Worm (Caenorhabditis elegans) whole organism, L3 larva: ENCODE data around the gene H04M03.12.

ENCODE experiments used
- R02D3.7 ChIP-seq: fragments of 150-350 bp; optimal IDR thresholded peaks from 2 replicates; lab custom pipeline; 2014; ENCODE audit warnings: missing biosample characterization, missing genetic modification characterization
- aly-2 ChIP-seq: fragments of 150-350 bp; optimal IDR thresholded peaks from 2 replicates; lab custom pipeline; 2014; ENCODE audit warnings: missing biosample characterization, missing genetic modification characterization
- ama-1 ChIP-seq: fragments of 150-350 bp; optimal IDR thresholded peaks from 2 replicates; lab custom pipeline; 2018
- ceh-16 ChIP-seq: sonication (generic microtip); optimal IDR thresholded peaks from 2 replicates; lab custom pipeline; 2017; ENCODE audit warnings: missing biosample characterization, missing genetic modification characterization
- ceh-28 ChIP-seq: fragments of 150-350 bp; optimal IDR thresholded peaks from 2 replicates; lab custom pipeline; 2014; ENCODE audit warnings: missing biosample characterization, missing genetic modification reagents, missing genetic modification characterization
- ceh-82 ChIP-seq: fragments of 150-350 bp; optimal IDR thresholded peaks from 2 replicates; lab custom pipeline; 2014; ENCODE audit warnings: missing biosample characterization, missing genetic modification characterization
- ceh-9 ChIP-seq: sonication (generic microtip); optimal IDR thresholded peaks from 2 replicates; lab custom pipeline; 2018; ENCODE audit warnings: missing biosample characterization, missing genetic modification characterization
- daf-12 ChIP-seq: fragments of 150-350 bp; optimal IDR thresholded peaks from 2 replicates; lab custom pipeline; 2014; ENCODE audit warnings: missing biosample characterization, missing genetic modification reagents, missing genetic modification characterization
- egl-27 ChIP-seq: sonication (generic microtip); optimal IDR thresholded peaks from 4 replicates; lab custom pipeline; 2017; ENCODE audit warnings: missing biosample characterization, missing genetic modification reagents, missing genetic modification characterization
- egl-5 ChIP-seq: fragments of 150-350 bp; optimal IDR thresholded peaks from 2 replicates; lab custom pipeline; 2017; ENCODE audit warnings: missing biosample characterization, missing genetic modification reagents, missing genetic modification characterization, inconsistent platforms
- elt-1 ChIP-seq: fragments of 150-350 bp; optimal IDR thresholded peaks from 2 replicates; lab custom pipeline; 2014; ENCODE audit warnings: missing biosample characterization, missing genetic modification characterization
- elt-2 ChIP-seq: sonication (generic microtip); optimal IDR thresholded peaks from 2 replicates; lab custom pipeline; 2016; ENCODE audit warnings: missing genetic modification reagents, mild to moderate bottlenecking, missing genetic modification characterization, missing compliant biosample characterization
- elt-3 ChIP-seq, 3 experiments: fragments of 150-350 bp in 1 of 3; sonication (generic microtip) in 2 of 3; optimal IDR thresholded peaks; 2 replicates in 2 of 3; 4 replicates in 1 of 3; lab custom pipeline; 2014 to 2017; ENCODE audit warnings: missing biosample characterization in 3 of 3, missing genetic modification characterization in 3 of 3
- eor-1 ChIP-seq, 2 experiments: fragments of 150-350 bp; optimal IDR thresholded peaks; 2 replicates each; lab custom pipeline; 2014 to 2018; ENCODE audit warnings: missing biosample characterization in 2 of 2, missing genetic modification characterization in 2 of 2
- fkh-10 ChIP-seq: sonication (generic microtip); optimal IDR thresholded peaks from 2 replicates; lab custom pipeline; 2017; ENCODE audit warnings: missing biosample characterization, missing genetic modification reagents, missing genetic modification characterization
- fkh-2 ChIP-seq: fragments of 150-350 bp; optimal IDR thresholded peaks from 2 replicates; lab custom pipeline; 2014; ENCODE audit warnings: missing biosample characterization, missing genetic modification reagents, missing genetic modification characterization
- fos-1 ChIP-seq: fragments of 150-350 bp; optimal IDR thresholded peaks from 2 replicates; lab custom pipeline; 2014; ENCODE audit warnings: missing biosample characterization, missing genetic modification characterization
- hmg-11 ChIP-seq: sonication (generic microtip); optimal IDR thresholded peaks from 2 replicates; lab custom pipeline; 2016; ENCODE audit warnings: missing genetic modification characterization, missing compliant biosample characterization
- lin-15B ChIP-seq: fragments of 150-350 bp; optimal IDR thresholded peaks from 2 replicates; lab custom pipeline; 2014; ENCODE audit warnings: missing biosample characterization, missing genetic modification characterization
- lin-39 ChIP-seq: fragments of 150-350 bp; optimal IDR thresholded peaks from 2 replicates; lab custom pipeline; 2018; ENCODE audit warnings: missing biosample characterization, missing genetic modification reagents, missing genetic modification characterization
- lsy-12 ChIP-seq: sonication (generic microtip); optimal IDR thresholded peaks from 2 replicates; lab custom pipeline; 2016; ENCODE audit warnings: mild to moderate bottlenecking, missing genetic modification characterization, missing compliant biosample characterization
- mml-1 ChIP-seq: fragments of 150-350 bp; sonication (generic microtip); optimal IDR thresholded peaks from 3 replicates; lab custom pipeline; 2014; ENCODE audit warnings: missing biosample characterization, missing genetic modification characterization
- nfya-1 ChIP-seq: sonication (generic microtip); optimal IDR thresholded peaks from 2 replicates; lab custom pipeline; 2017; ENCODE audit warnings: missing genetic modification characterization, mild to moderate bottlenecking, missing compliant biosample characterization, antibody characterized with exemption, moderate library complexity; ENCODE audit not compliant: insufficient read depth
- nhr-12 ChIP-seq: fragments of 150-350 bp; optimal IDR thresholded peaks from 2 replicates; lab custom pipeline; 2014; ENCODE audit warnings: missing biosample characterization, missing genetic modification characterization
- nhr-23 ChIP-seq: fragments of 150-350 bp; optimal IDR thresholded peaks from 2 replicates; lab custom pipeline; 2014; ENCODE audit warnings: missing biosample characterization, missing genetic modification reagents, missing genetic modification characterization
- nhr-237 ChIP-seq: fragments of 150-350 bp; optimal IDR thresholded peaks from 2 replicates; lab custom pipeline; 2014; ENCODE audit warnings: missing biosample characterization, missing genetic modification characterization
- nhr-25 ChIP-seq: sonication (generic microtip); optimal IDR thresholded peaks from 2 replicates; lab custom pipeline; 2017; ENCODE audit warnings: missing biosample characterization, missing genetic modification characterization
- nhr-43 ChIP-seq: sonication (generic microtip); optimal IDR thresholded peaks from 2 replicates; lab custom pipeline; 2016; ENCODE audit warnings: mild to moderate bottlenecking, missing genetic modification characterization, missing compliant biosample characterization; ENCODE audit not compliant: poor library complexity, severe bottlenecking
- nhr-67 ChIP-seq: fragments of 150-350 bp; optimal IDR thresholded peaks from 2 replicates; lab custom pipeline; 2014; ENCODE audit warnings: missing biosample characterization, missing genetic modification characterization
- nhr-76 ChIP-seq: fragments of 150-350 bp; sonication (generic microtip); optimal IDR thresholded peaks from 5 replicates; lab custom pipeline; 2014; ENCODE audit warnings: missing biosample characterization, missing genetic modification characterization
- nhr-77 ChIP-seq: fragments of 150-350 bp; optimal IDR thresholded peaks from 2 replicates; lab custom pipeline; 2014; ENCODE audit warnings: missing biosample characterization, missing genetic modification characterization
- pqm-1 ChIP-seq: fragments of 150-350 bp; optimal IDR thresholded peaks from 2 replicates; lab custom pipeline; 2017; ENCODE audit warnings: missing biosample characterization, missing genetic modification characterization, inconsistent platforms
- sea-2 ChIP-seq: fragments of 150-350 bp; sonication (generic microtip); optimal IDR thresholded peaks from 4 replicates; lab custom pipeline; 2014; ENCODE audit warnings: missing biosample characterization, missing genetic modification reagents, missing genetic modification characterization
- skn-1 ChIP-seq: fragments of 150-350 bp; optimal IDR thresholded peaks from 2 replicates; lab custom pipeline; 2014; ENCODE audit warnings: missing biosample characterization, missing genetic modification characterization
- snpc-4 ChIP-seq: fragments of 150-350 bp; optimal IDR thresholded peaks from 2 replicates; lab custom pipeline; 2014; ENCODE audit warnings: missing biosample characterization, missing genetic modification characterization
- tbx-2 ChIP-seq: sonication (generic microtip); optimal IDR thresholded peaks from 2 replicates; lab custom pipeline; 2016; ENCODE audit warnings: mild to moderate bottlenecking, missing genetic modification characterization, missing compliant biosample characterization
- unc-39 ChIP-seq: sonication (generic microtip); optimal IDR thresholded peaks from 4 replicates; lab custom pipeline; 2017; ENCODE audit warnings: missing biosample characterization, missing genetic modification characterization
- unc-62 ChIP-seq: fragments of 150-350 bp; sonication (generic microtip); optimal IDR thresholded peaks from 4 replicates; lab custom pipeline; 2014; ENCODE audit warnings: missing biosample characterization, missing genetic modification reagents, missing genetic modification characterization
- zag-1 ChIP-seq: fragments of 150-350 bp; optimal IDR thresholded peaks from 2 replicates; lab custom pipeline; 2014; ENCODE audit warnings: missing biosample characterization, missing genetic modification characterization
- ztf-4 ChIP-seq: fragments of 150-350 bp; optimal IDR thresholded peaks from 2 replicates; lab custom pipeline; 2014; ENCODE audit warnings: missing biosample characterization, missing genetic modification characterization

Gene H04M03.12

DNA sequence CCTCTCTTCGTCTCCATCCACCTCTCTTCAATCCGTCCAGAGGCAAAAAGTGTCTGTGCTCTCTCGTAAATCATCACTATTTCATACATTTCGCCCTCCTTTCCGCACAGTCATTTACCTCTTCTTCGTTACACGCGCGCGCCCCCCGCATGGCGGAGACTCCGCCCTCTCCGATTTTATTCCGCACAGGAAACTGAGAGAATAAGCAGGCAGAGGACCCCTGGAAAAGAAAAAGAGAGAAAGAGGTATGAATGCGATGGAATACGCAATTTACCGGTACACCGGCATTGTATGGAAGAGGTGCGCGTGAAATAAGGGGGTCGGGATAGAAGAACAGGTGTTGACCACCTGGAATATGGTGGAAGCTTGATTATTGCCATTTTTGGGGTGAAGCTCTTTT is 42.4 kb downstream of the H04M03.12 start:
- TF ChIP-seq mml-1 (tag; lab: Kevin White, UChicago) (no peak), nhr-67 (tag; lab: Kevin White, UChicago) (no peak), eor-1 (tag; optimal IDR thresholded peaks at IDR 0.05; lab: Kevin White, UChicago) (no peak), nhr-237 (no peak), egl-27 (no peak), aly-2 (tag; lab: Kevin White, UChicago) (no peak), lin-39 (tag; lab: Kevin White, UChicago) (no peak), ceh-16 (tag; lab: Kevin White, UChicago) (no peak), fos-1 (no peak), nfya-1 (tag; lab: Kevin White, UChicago) (no peak), elt-1 (tag; lab: Kevin White, UChicago) (no peak), nhr-12 (tag; lab: Kevin White, UChicago) (no peak), fkh-2 (tag; lab: Kevin White, UChicago) (no peak), elt-2 (tag; lab: Kevin White, UChicago) (no peak), nhr-77 (tag; lab: Kevin White, UChicago) (no peak), ceh-9 (tag; lab: Kevin White, UChicago) (no peak), sea-2 (GFP tag; lab: Kevin White, UChicago) (no peak), ama-1 (no peak)

DNA sequence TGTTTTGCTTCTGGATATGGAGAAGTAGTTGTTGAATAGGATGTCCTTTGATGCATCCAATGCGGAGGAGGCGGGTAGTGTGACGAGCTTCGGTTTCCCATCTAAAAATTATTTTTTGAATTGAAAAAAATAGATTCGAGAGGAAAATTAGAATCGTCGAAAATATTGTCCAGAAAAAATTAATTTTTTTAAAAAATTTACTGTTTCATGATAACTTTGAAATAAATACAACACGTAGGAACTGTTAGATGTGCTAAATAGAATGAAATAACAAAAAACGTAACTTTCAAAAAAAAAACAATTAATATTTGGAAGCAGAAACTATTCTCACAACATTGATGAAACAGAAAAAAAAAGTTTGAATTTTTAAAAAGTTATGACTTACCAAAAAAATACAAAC is 43.3 kb downstream of the H04M03.12 start, which contains the start of gene C06E7.4:
C06E7.4 (minus strand) TSS at position 101 of the 400 bp plus-strand sequence.
- TF ChIP-seq sea-2 (GFP tag; lab: Kevin White, UChicago) = no peak
- no peak for TF ChIP-seq ceh-28
- TF ChIP-seq lin-15B (tag; lab: Kevin White, UChicago) = no peak
- no peak for TF ChIP-seq daf-12 (tag; lab: Kevin White, UChicago)
- TF ChIP-seq pqm-1 (tag; lab: Kevin White, UChicago) = no peak
- TF ChIP-seq nhr-25 (tag; lab: Kevin White, UChicago) = no peak
- no peak for TF ChIP-seq unc-62 (GFP tag; lab: Kevin White, UChicago)
- no peak for TF ChIP-seq aly-2 (tag; lab: Kevin White, UChicago)
- no peak for TF ChIP-seq ceh-82 (tag; lab: Kevin White, UChicago)
- TF ChIP-seq skn-1 (tag; lab: Kevin White, UChicago) = no peak
- TF ChIP-seq zag-1 (tag; lab: Kevin White, UChicago) = no peak
- no peak for TF ChIP-seq snpc-4 (tag; lab: Kevin White, UChicago)
- no peak for TF ChIP-seq nhr-67 (tag; lab: Kevin White, UChicago)
- TF ChIP-seq, all 47 proteins: peak for 0

DNA sequence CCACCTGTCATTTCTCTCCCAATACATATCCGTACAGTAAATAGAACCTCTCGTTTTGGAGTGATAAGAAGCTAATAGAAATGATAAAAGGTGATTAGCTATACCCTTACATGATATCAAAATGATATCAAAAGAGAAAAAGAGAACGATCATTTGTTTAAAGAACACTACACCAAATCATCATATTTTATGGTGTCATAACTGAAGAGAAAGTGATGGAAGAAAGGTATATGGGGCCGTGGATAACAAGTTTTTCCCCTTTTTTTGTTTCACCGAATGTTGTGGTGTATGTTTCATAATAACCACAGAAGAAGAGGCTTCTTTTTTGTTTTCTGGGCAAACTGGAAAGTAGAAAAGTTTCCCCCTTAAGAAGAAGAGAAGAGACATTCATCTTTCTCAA is 44.9 kb downstream of the H04M03.12 start:
- TF ChIP-seq nhr-76 (tag; lab: Kevin White, UChicago) = no peak
- peak; percentile 72 for TF ChIP-seq nhr-23 (tag; lab: Kevin White, UChicago)
- TF ChIP-seq ceh-28 = no peak
- TF ChIP-seq lin-39 (tag; lab: Kevin White, UChicago) = no peak
- TF ChIP-seq unc-39 = no peak
- TF ChIP-seq fkh-2 (tag; lab: Kevin White, UChicago) = no peak
- TF ChIP-seq nhr-25 (tag; lab: Kevin White, UChicago) = no peak
- no peak for TF ChIP-seq tbx-2 (tag; lab: Kevin White, UChicago)
- no peak for TF ChIP-seq egl-27
- TF ChIP-seq hmg-11 (tag; lab: Kevin White, UChicago) = no peak
- no peak for TF ChIP-seq lin-15B (tag; lab: Kevin White, UChicago)
- TF ChIP-seq nhr-43 = peak; percentile 41
- TF ChIP-seq sea-2 (GFP tag; lab: Kevin White, UChicago) = no peak
- peak in 1 of 3 experiments; percentile 78 for TF ChIP-seq elt-3 (tag; optimal IDR thresholded peaks at IDR 0.05; lab: Kevin White, UChicago)
- TF ChIP-seq, all 47 proteins: peak for 3

DNA sequence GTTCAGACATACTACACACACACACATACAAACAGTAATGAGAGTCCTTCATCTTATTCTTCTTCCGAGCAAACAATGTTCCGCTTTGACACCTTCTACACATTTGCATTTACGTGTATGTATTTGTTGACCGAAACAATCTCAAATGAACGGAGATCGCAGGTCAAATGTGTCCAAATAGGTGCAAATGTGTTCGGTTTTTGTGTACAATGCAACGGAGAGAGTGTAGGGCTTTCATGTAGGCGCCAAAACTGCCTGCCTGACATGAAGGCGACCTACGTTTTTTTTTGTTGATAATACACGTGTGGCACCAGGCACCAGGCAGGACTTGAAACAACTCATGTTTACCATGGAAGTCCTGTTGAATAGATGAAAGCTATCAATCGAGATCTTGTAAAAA is 46.2 kb downstream of the H04M03.12 start:
- no peak for TF ChIP-seq nhr-237
- no peak for TF ChIP-seq lsy-12
- TF ChIP-seq pqm-1 (tag; lab: Kevin White, UChicago) = no peak
- no peak for TF ChIP-seq tbx-2 (tag; lab: Kevin White, UChicago)
- no peak for TF ChIP-seq fkh-10 (GFP tag; lab: Kevin White, UChicago)
- no peak for TF ChIP-seq ztf-4
- TF ChIP-seq nhr-76 (tag; lab: Kevin White, UChicago) = no peak
- no peak for TF ChIP-seq snpc-4 (tag; lab: Kevin White, UChicago)
- no peak for TF ChIP-seq skn-1 (tag; lab: Kevin White, UChicago)
- TF ChIP-seq ceh-28 = no peak
- TF ChIP-seq hmg-11 (tag; lab: Kevin White, UChicago) = no peak
- no peak for TF ChIP-seq ceh-16 (tag; lab: Kevin White, UChicago)
- no peak for TF ChIP-seq nhr-67 (tag; lab: Kevin White, UChicago)
- TF ChIP-seq R02D3.7 (tag; lab: Kevin White, UChicago) = no peak
- TF ChIP-seq nhr-77 (tag; lab: Kevin White, UChicago) = no peak
- no peak for TF ChIP-seq egl-5
- no peak for TF ChIP-seq unc-62 (GFP tag; lab: Kevin White, UChicago)
